Fruit fly (Drosophila melanogaster): ENCODE data around the gene CG16953.

- no peak for TF ChIP-seq CG8478 (optimal IDR thresholded peaks at IDR 0.05)
- TF ChIP-seq Dll (optimal IDR thresholded peaks at IDR 0.05) = no peak
- no peak for TF ChIP-seq EcR (GFP tag; optimal IDR thresholded peaks at IDR 0.05)
- TF ChIP-seq usp (GFP tag; optimal IDR thresholded peaks at IDR 0.05) = no peak
- no peak for TF ChIP-seq psq (optimal IDR thresholded peaks at IDR 0.05)
Measured at dm6 chr3R:20581376-20581775, 4.3 kb downstream of the CG16953 start, which contains the start of gene CG34008.
